Fruit fly (Drosophila melanogaster): ENCODE results near the gene superdeath.

superdeath gene

dm6 chr3R:29138407-29138806, at the start of gene superdeath, which contains the start of gene Alg13:
superdeath (plus strand) TSS chr3R:29138662.
Alg13 (minus strand) TSS chr3R:29138573.
- no peak for TF ChIP-seq noc (tag; optimal IDR thresholded peaks at IDR 0.05)

- no peak for TF ChIP-seq noc (tag; optimal IDR thresholded peaks at IDR 0.05)
These were observed 49.4 kb upstream of the superdeath start for dm6 chr3R:29088938-29089661.

- TF ChIP-seq noc (tag; optimal IDR thresholded peaks at IDR 0.05), result no peak
These were observed 48.8 kb upstream of the superdeath start for dm6 chr3R:29089662-29090007.

dm6 chr3R:29091609-29092008, 46.9 kb upstream of the superdeath start:
- TF ChIP-seq noc (tag; optimal IDR thresholded peaks at IDR 0.05), result no peak

- no peak for TF ChIP-seq noc (tag; optimal IDR thresholded peaks at IDR 0.05)
These were observed 44.3 kb upstream of the superdeath start for dm6 chr3R:29094152-29094551.

dm6 chr3R:29095525-29095924, 42.9 kb upstream of the superdeath start:
- TF ChIP-seq noc (tag; optimal IDR thresholded peaks at IDR 0.05), result no peak

- TF ChIP-seq noc (tag; optimal IDR thresholded peaks at IDR 0.05), result no peak
These were observed 42.4 kb upstream of the superdeath start for dm6 chr3R:29096009-29096443.

dm6 chr3R:29098022-29098421, 40.4 kb upstream of the superdeath start:
- TF ChIP-seq noc (tag; optimal IDR thresholded peaks at IDR 0.05), result no peak

- TF ChIP-seq noc (tag; optimal IDR thresholded peaks at IDR 0.05), result no peak
These were observed 35.2 kb upstream of the superdeath start for dm6 chr3R:29103227-29103626.

- peak; percentile 82 for TF ChIP-seq noc (tag; optimal IDR thresholded peaks at IDR 0.05)
These were observed 26.7 kb upstream of the superdeath start for dm6 chr3R:29111795-29112194.

- TF ChIP-seq noc (tag; optimal IDR thresholded peaks at IDR 0.05), result peak; percentile 60
These were observed 25.9 kb upstream of the superdeath start, which contains the start of the genes alpha-Man-Ib and Pdhb for dm6 chr3R:29112398-29113150. alpha-Man-Ib (minus strand) TSS chr3R:29112822. Pdhb (plus strand) TSS chr3R:29113071.

- TF ChIP-seq noc (tag; optimal IDR thresholded peaks at IDR 0.05), result no peak
These were observed 25.1 kb upstream of the superdeath start for dm6 chr3R:29113392-29113791.

dm6 chr3R:29116167-29116725, 22.2 kb upstream of the superdeath start, which contains the start of gene Atg14:
Atg14 (plus strand) TSS chr3R:29116391.
- peak; percentile 2 for TF ChIP-seq noc (tag; optimal IDR thresholded peaks at IDR 0.05)

dm6 chr3R:29122817-29123611, 15.4 kb upstream of the superdeath start, which contains the start of the genes yem and Ctl2:
yem (minus strand) TSS chr3R:29122879.
Ctl2 (plus strand) TSS chr3R:29123370.
- TF ChIP-seq noc (tag; optimal IDR thresholded peaks at IDR 0.05), result peak; percentile 63

dm6 chr3R:29124128-29124527, 14.3 kb upstream of the superdeath start:
- peak; percentile 57 for TF ChIP-seq noc (tag; optimal IDR thresholded peaks at IDR 0.05)
